Fruit fly (Drosophila melanogaster) whole organism, embryonic: ENCODE data around the gene CG9776.

Experiments used
- BEAF-32 ChIP-seq: fragments of 200-800 bp; sonication (Bioruptor generic); optimal IDR thresholded peaks from 3 replicates; lab custom pipeline; 2017; ENCODE audit warnings: missing biosample characterization, missing genetic modification characterization, mild to moderate bottlenecking, moderate library complexity, missing genetic modification reagents
- Bgb ChIP-seq: fragments of 200-800 bp; sonication (Bioruptor generic); IDR thresholded peaks from 2 replicates; pipeline ENCODE4 v1.3.6; 2022; ENCODE audit warnings: missing biosample characterization, missing genetic modification characterization; ENCODE audit not compliant: partially characterized antibody
- CG1024 ChIP-seq: fragments of 200-800 bp; sonication (Bioruptor generic); IDR thresholded peaks from 2 replicates; pipeline ENCODE4 v1.3.6; 2022; ENCODE audit warnings: missing biosample characterization, missing genetic modification characterization
- CG10431 ChIP-seq: fragments of 200-800 bp; sonication (Bioruptor generic); optimal IDR thresholded peaks from 3 replicates; lab custom pipeline; 2018; ENCODE audit warnings: missing biosample characterization, mild to moderate bottlenecking, missing genetic modification characterization
- CG12299 ChIP-seq: fragments of 200-800 bp; sonication (Bioruptor generic); optimal IDR thresholded peaks from 2 replicates; lab custom pipeline; 2018; ENCODE audit warnings: missing biosample characterization, mild to moderate bottlenecking, missing genetic modification characterization
- CG12942 ChIP-seq: fragments of 200-800 bp; sonication (Bioruptor generic); optimal IDR thresholded peaks from 3 replicates; lab custom pipeline; 2016; ENCODE audit warnings: missing biosample characterization, missing genetic modification characterization
- CG13287 ChIP-seq: fragments of 200-800 bp; sonication (Bioruptor generic); IDR thresholded peaks from 2 replicates; pipeline ENCODE4 v1.3.6; 2022; ENCODE audit warnings: missing biosample characterization, missing genetic modification characterization; ENCODE audit not compliant: partially characterized antibody
- CG15269 ChIP-seq: fragments of 200-800 bp; sonication (Bioruptor generic); optimal IDR thresholded peaks from 2 replicates; lab custom pipeline; 2018; ENCODE audit warnings: missing biosample characterization, mild to moderate bottlenecking, missing genetic modification characterization, moderate library complexity
- CG1529 ChIP-seq: fragments of 200-800 bp; sonication (Bioruptor generic); optimal IDR thresholded peaks from 3 replicates; lab custom pipeline; 2018; ENCODE audit warnings: missing biosample characterization, missing genetic modification characterization
- CG15696 ChIP-seq: fragments of 200-800 bp; sonication (Bioruptor generic); optimal IDR thresholded peaks from 2 replicates; lab custom pipeline; 2019; ENCODE audit warnings: missing biosample characterization, mild to moderate bottlenecking, missing genetic modification characterization, moderate library complexity
- CG1832 ChIP-seq: fragments of 200-800 bp; sonication (Bioruptor generic); optimal IDR thresholded peaks from 2 replicates; lab custom pipeline; 2017; ENCODE audit warnings: missing biosample characterization, mild to moderate bottlenecking, missing genetic modification characterization, inconsistent platforms
- CG2116 ChIP-seq: fragments of 200-800 bp; sonication (Bioruptor generic); optimal IDR thresholded peaks from 3 replicates; lab custom pipeline; 2018; ENCODE audit warnings: missing biosample characterization, mild to moderate bottlenecking, missing genetic modification characterization
- CG3281 ChIP-seq: fragments of 200-800 bp; sonication (Bioruptor generic); optimal IDR thresholded peaks from 3 replicates; lab custom pipeline; 2017; ENCODE audit warnings: missing biosample characterization, mild to moderate bottlenecking, missing genetic modification characterization
- CG33213 ChIP-seq: fragments of 200-800 bp; sonication (Bioruptor generic); optimal IDR thresholded peaks from 3 replicates; lab custom pipeline; 2016; ENCODE audit warnings: missing biosample characterization, missing genetic modification characterization
- CG3847 ChIP-seq: fragments of 200-800 bp; sonication (Bioruptor generic); IDR thresholded peaks from 2 replicates; pipeline ENCODE4 v1.3.6; 2022; ENCODE audit warnings: missing biosample characterization, missing genetic modification characterization
- CG3995 ChIP-seq: fragments of 200-800 bp; sonication (Bioruptor generic); optimal IDR thresholded peaks from 3 replicates; lab custom pipeline; 2016; ENCODE audit warnings: missing biosample characterization, missing genetic modification characterization
- CG6254 ChIP-seq: fragments of 200-800 bp; sonication (Bioruptor generic); optimal IDR thresholded peaks from 3 replicates; lab custom pipeline; 2017; ENCODE audit warnings: mild to moderate bottlenecking, missing biosample characterization, missing genetic modification reagents, missing genetic modification characterization
- CG7357 ChIP-seq: fragments of 200-800 bp; sonication (Bioruptor generic); IDR thresholded peaks from 3 replicates; pipeline ENCODE4 v1.3.6; 2022; ENCODE audit warnings: missing biosample characterization, missing genetic modification characterization
- CG8359 ChIP-seq: fragments of 200-800 bp; sonication (Bioruptor generic); optimal IDR thresholded peaks from 2 replicates; lab custom pipeline; 2017; ENCODE audit warnings: missing biosample characterization, mild to moderate bottlenecking, missing genetic modification characterization, borderline replicate concordance
- CG9215 ChIP-seq: fragments of 200-800 bp; sonication (Bioruptor generic); IDR thresholded peaks from 2 replicates; pipeline ENCODE4 v1.3.6; 2022; ENCODE audit warnings: missing biosample characterization, missing genetic modification characterization
- CG9932 ChIP-seq: fragments of 200-800 bp; sonication (Bioruptor generic); IDR thresholded peaks from 2 replicates; pipeline ENCODE4 v1.3.6; 2022; ENCODE audit warnings: missing biosample characterization, missing genetic modification characterization
- CTCF ChIP-seq: fragments of 200-800 bp; sonication (Bioruptor generic); optimal IDR thresholded peaks from 2 replicates; lab custom pipeline; 2017; ENCODE audit warnings: missing biosample characterization, mild to moderate bottlenecking, missing genetic modification characterization, moderate library complexity
- Dek ChIP-seq: fragments of 200-800 bp; sonication (Bioruptor generic); optimal IDR thresholded peaks from 3 replicates; lab custom pipeline; 2019; ENCODE audit warnings: missing biosample characterization, mild to moderate bottlenecking, missing genetic modification characterization, moderate library complexity
- Dfd ChIP-seq, 2 experiments: fragments of >200 bp; optimal IDR thresholded peaks; 2 replicates each; lab custom pipeline; 2017; ENCODE audit warnings: missing biosample characterization in 2 of 2, missing genetic modification characterization in 2 of 2
- Dll ChIP-seq: fragments of 200-800 bp; sonication (Bioruptor generic); IDR thresholded peaks from 4 replicates; pipeline ENCODE4 v1.3.6; 2022; ENCODE audit warnings: missing biosample characterization, missing genetic modification characterization; ENCODE audit not compliant: partially characterized antibody
- Fer3 ChIP-seq: fragments of 200-800 bp; sonication (Bioruptor generic); optimal IDR thresholded peaks from 2 replicates; lab custom pipeline; 2018; ENCODE audit warnings: missing biosample characterization, mild to moderate bottlenecking, missing genetic modification characterization, moderate library complexity
- HmgD ChIP-seq: fragments of 200-800 bp; sonication (Bioruptor generic); optimal IDR thresholded peaks from 3 replicates; lab custom pipeline; 2016; ENCODE audit warnings: missing biosample characterization, missing genetic modification characterization
- Kr ChIP-seq: fragments of 200-800 bp; sonication (Bioruptor generic); optimal IDR thresholded peaks from 2 replicates; lab custom pipeline; 2017; ENCODE audit warnings: missing biosample characterization, mild to moderate bottlenecking, missing genetic modification characterization
- Med ChIP-seq: fragments of 200-800 bp; sonication (Bioruptor generic); peaks from one replicate; lab custom pipeline; 2016; ENCODE audit warnings: missing biosample characterization, missing genetic modification characterization, mild to moderate bottlenecking, inconsistent platforms, moderate library complexity
- NK7.1 ChIP-seq: fragments of 200-800 bp; sonication (Bioruptor generic); optimal IDR thresholded peaks from 3 replicates; lab custom pipeline; 2016; ENCODE audit warnings: missing biosample characterization, missing genetic modification characterization
- Rfx ChIP-seq: fragments of 200-800 bp; sonication (Bioruptor generic); IDR thresholded peaks from 2 replicates; pipeline ENCODE4 v1.3.6; 2022; ENCODE audit warnings: missing biosample characterization, missing genetic modification characterization
- ara ChIP-seq: fragments of 200-800 bp; sonication (Bioruptor generic); IDR thresholded peaks from 2 replicates; pipeline ENCODE4 v1.3.6; 2022; ENCODE audit warnings: missing biosample characterization, missing genetic modification characterization
- ato ChIP-seq: fragments of 200-800 bp; sonication (Bioruptor generic); IDR thresholded peaks from 2 replicates; pipeline ENCODE4 v1.3.6; 2022; ENCODE audit warnings: missing biosample characterization, missing genetic modification characterization; ENCODE audit not compliant: partially characterized antibody
- az2 ChIP-seq: fragments of 200-800 bp; sonication (Bioruptor generic); optimal IDR thresholded peaks from 3 replicates; lab custom pipeline; 2016; ENCODE audit warnings: missing biosample characterization, missing genetic modification characterization
- bbx ChIP-seq: fragments of 200-800 bp; sonication (Bioruptor generic); IDR thresholded peaks from 2 replicates; pipeline ENCODE4 v1.3.6; 2022; ENCODE audit warnings: missing biosample characterization, missing genetic modification characterization; ENCODE audit not compliant: partially characterized antibody
- bsh ChIP-seq, 2 experiments: fragments of 200-800 bp; sonication (Bioruptor generic); optimal IDR thresholded peaks; 2 replicates each; lab custom pipeline; 2017 to 2018; ENCODE audit warnings: mild to moderate bottlenecking in 2 of 2, missing biosample characterization in 2 of 2, missing genetic modification characterization in 2 of 2, moderate library complexity in 1 of 2
- corto ChIP-seq: fragments of 200-800 bp; sonication (Bioruptor generic); optimal IDR thresholded peaks from 2 replicates; lab custom pipeline; 2016; ENCODE audit warnings: missing biosample characterization, mild to moderate bottlenecking, missing genetic modification characterization, moderate library complexity
- dmrt11E ChIP-seq: fragments of 200-800 bp; sonication (Bioruptor generic); optimal IDR thresholded peaks from 3 replicates; lab custom pipeline; 2018; ENCODE audit warnings: missing biosample characterization, mild to moderate bottlenecking, missing genetic modification characterization, moderate library complexity
- fu2 ChIP-seq: fragments of 200-800 bp; sonication (Bioruptor generic); optimal IDR thresholded peaks from 2 replicates; lab custom pipeline; 2016; ENCODE audit warnings: missing biosample characterization, missing genetic modification characterization
- gfzf ChIP-seq: fragments of 200-800 bp; sonication (Bioruptor generic); optimal IDR thresholded peaks from 2 replicates; lab custom pipeline; 2016; ENCODE audit warnings: missing biosample characterization, mild to moderate bottlenecking, missing genetic modification characterization, moderate library complexity
- jing ChIP-seq: fragments of 200-800 bp; sonication (Bioruptor generic); optimal IDR thresholded peaks from 2 replicates; lab custom pipeline; 2018; ENCODE audit warnings: missing biosample characterization, mild to moderate bottlenecking, missing genetic modification characterization
- klu ChIP-seq: fragments of 200-800 bp; sonication (Bioruptor generic); IDR thresholded peaks from 2 replicates; pipeline ENCODE4 v1.3.6; 2022; ENCODE audit warnings: missing biosample characterization, missing genetic modification characterization
- nerfin-2 ChIP-seq: fragments of 200-800 bp; sonication (Bioruptor generic); IDR thresholded peaks from 2 replicates; pipeline ENCODE4 v1.3.6; 2022; ENCODE audit warnings: missing biosample characterization, missing genetic modification characterization; ENCODE audit not compliant: partially characterized antibody
- p53 ChIP-seq: fragments of 200-800 bp; sonication (Bioruptor generic); optimal IDR thresholded peaks from 2 replicates; lab custom pipeline; 2016; ENCODE audit warnings: missing biosample characterization, missing genetic modification characterization
- prd ChIP-seq, 3 experiments: fragments of >200 bp in 2 of 3; fragments of 200-800 bp in 1 of 3; sonication (Bioruptor generic) in 1 of 3; optimal IDR thresholded peaks in 2 of 3; IDR thresholded peaks in 1 of 3; 2 replicates in 2 of 3; 3 replicates in 1 of 3; pipeline versions ENCODE4 v1.3.6 to Lab custom; 2017 to 2022; ENCODE audit warnings: missing biosample characterization in 1 of 3, missing genetic modification characterization in 1 of 3
- sr ChIP-seq: fragments of 200-800 bp; sonication (Bioruptor generic); IDR thresholded peaks from 3 replicates; pipeline ENCODE4 v1.3.6; 2022; ENCODE audit warnings: missing biosample characterization, missing genetic modification characterization
- ssp ChIP-seq: fragments of 200-800 bp; sonication (Bioruptor generic); IDR thresholded peaks from 2 replicates; pipeline ENCODE4 v1.3.6; 2022; ENCODE audit warnings: missing biosample characterization, missing genetic modification characterization

The CG9776 gene

dm6 chr3R:4333964-4334363 lies at the start of gene CG9776 (continued):
- TF ChIP-seq nerfin-2 (GFP tag; lab: Robert Waterston, UW): peak; percentile 95
- TF ChIP-seq az2: peak; percentile 62
- TF ChIP-seq HmgD (GFP tag; lab: Kevin White, UChicago): peak; percentile 85
- no peak for TF ChIP-seq CG8359 (GFP tag; lab: Kevin White, UChicago)
- TF ChIP-seq CG3847 (GFP tag; lab: Robert Waterston, UW): peak; percentile 42; the same call in 1 of the 2 replicates
- peak; percentile 40 for TF ChIP-seq CG12299 (tag; lab: Kevin White, UChicago)
- TF ChIP-seq fu2: peak; percentile 52
- peak; percentile 85 for TF ChIP-seq CG2116 (GFP tag; lab: Kevin White, UChicago)
- no peak; the same call in 1 of the 2 replicates for TF ChIP-seq klu (GFP tag; lab: Robert Waterston, UW)
- peak; percentile 49 for TF ChIP-seq NK7.1 (GFP tag; lab: Kevin White, UChicago)
- peak; percentile 56 for TF ChIP-seq CG12942
- TF ChIP-seq Dek (tag; lab: Kevin White, UChicago): no peak
- TF ChIP-seq sr (GFP tag; lab: Robert Waterston, UW): no peak
- TF ChIP-seq Bgb: peak; percentile 99
- peak; percentile 93 for TF ChIP-seq CG3995 (GFP tag; lab: Kevin White, UChicago)
- TF ChIP-seq prd (optimal IDR thresholded peaks at IDR 0.05; lab: Kevin White, UChicago): no peak
- TF ChIP-seq prd (GFP tag; IDR thresholded peaks at IDR 0.05; lab: Robert Waterston, UW): peak; percentile 54; the same call in 2 of the 3 replicates
- TF ChIP-seq CG33213: peak; percentile 86
- peak; percentile 84 for TF ChIP-seq Rfx (GFP tag; lab: Robert Waterston, UW)
- TF ChIP-seq dmrt11E: peak; percentile 65
- TF ChIP-seq bbx (GFP tag; lab: Robert Waterston, UW): peak; percentile 98
- TF ChIP-seq gfzf (GFP tag; lab: Kevin White, UChicago): peak; percentile 44
- peak; percentile 98 for TF ChIP-seq CG13287
- no peak for TF ChIP-seq CG3281 (GFP tag; lab: Kevin White, UChicago)
- TF ChIP-seq ato (GFP tag; lab: Robert Waterston, UW): peak; percentile 99
- peak; percentile 99 for TF ChIP-seq ssp
- TF ChIP-seq CG1529: no peak
- peak; percentile 53 for TF ChIP-seq CG15696 (tag; lab: Kevin White, UChicago)
- TF ChIP-seq ara: peak; percentile 63; the same call in 1 of the 2 replicates
- TF ChIP-seq, all 482 proteins: peak for 255

- TF ChIP-seq Med (GFP tag; lab: Kevin White, UChicago) (peak; percentile 39), CG1024 (GFP tag; lab: Robert Waterston, UW) (0 out of 2 replicates have a peak, but pooled peaks have one; percentile 9), Kr (GFP tag; lab: Kevin White, UChicago) (no peak)
Measured at dm6 chr3R:4382165-4382564, 48.3 kb upstream of the CG9776 start.

DNA sequence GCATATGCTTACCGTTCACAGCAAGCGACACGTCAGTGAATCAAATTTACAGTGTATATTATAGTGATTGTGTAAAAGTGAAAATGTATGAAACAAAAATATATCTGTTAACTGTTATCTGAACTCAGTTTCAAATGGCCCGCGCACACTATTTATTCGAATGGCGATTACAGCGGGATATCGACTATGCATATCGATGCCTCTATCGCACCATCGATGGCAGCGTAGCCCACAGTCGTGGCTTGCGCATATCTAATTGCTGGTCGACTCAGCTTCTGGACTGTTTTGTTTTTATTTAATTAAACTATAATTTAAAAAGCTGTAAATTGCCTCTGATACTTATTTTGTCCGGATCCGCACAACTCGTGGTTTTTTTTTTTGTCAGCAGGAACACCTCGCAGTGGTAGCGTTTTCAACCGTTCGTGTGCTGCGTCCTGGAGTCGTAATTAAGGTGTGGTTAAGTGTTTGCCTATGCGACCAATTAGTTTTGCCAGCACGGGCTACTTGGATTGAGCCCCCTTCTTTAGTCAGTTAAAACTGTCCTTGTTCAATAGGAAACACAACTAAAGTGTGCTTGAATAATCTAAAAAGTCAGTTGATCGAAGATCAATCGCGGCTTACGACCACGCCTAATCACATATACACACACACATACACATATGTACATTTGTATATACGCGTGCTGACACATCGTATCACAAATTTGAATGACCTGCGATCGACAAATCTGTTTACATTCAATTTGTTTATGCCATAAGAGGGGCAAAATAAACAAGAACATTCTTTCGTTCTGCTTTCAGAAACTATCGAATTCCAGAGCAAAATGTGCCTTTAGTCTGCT lies 47.4 kb upstream of the CG9776 start, which contains the start of gene Cont:
Gene Cont (plus strand): TSS at position 228 of the 841 bp plus-strand sequence.
- no peak for TF ChIP-seq p53 (GFP tag; lab: Kevin White, UChicago)
- TF ChIP-seq Fer3: no peak
- no peak for TF ChIP-seq CG10431 (GFP tag; lab: Kevin White, UChicago)
- no peak for TF ChIP-seq Dfd (GFP tag; optimal IDR thresholded peaks at IDR 0.05; lab: Kevin White, UChicago)
- TF ChIP-seq jing (GFP tag; lab: Kevin White, UChicago): no peak
- no peak for TF ChIP-seq CG7357 (GFP tag; lab: Robert Waterston, UW)
- no peak for TF ChIP-seq CG9215 (GFP tag; lab: Robert Waterston, UW)
- TF ChIP-seq Kr (GFP tag; lab: Kevin White, UChicago): no peak
- TF ChIP-seq Dll (GFP tag; lab: Robert Waterston, UW): peak; percentile 91
- no peak for TF ChIP-seq CG1832 (GFP tag; lab: Kevin White, UChicago)
- no peak for TF ChIP-seq bsh (GFP tag; optimal IDR thresholded peaks at IDR 0.05; lab: Kevin White, UChicago)
- TF ChIP-seq CG1024 (GFP tag; lab: Robert Waterston, UW): no peak
- no peak for TF ChIP-seq CTCF
- no peak for TF ChIP-seq CG6254
- peak; percentile 93 for TF ChIP-seq BEAF-32 (GFP tag; lab: Kevin White, UChicago)
- TF ChIP-seq CG9932: peak; percentile 46; the same call in 1 of the 2 replicates
- TF ChIP-seq corto (GFP tag; lab: Kevin White, UChicago): no peak
- no peak for TF ChIP-seq CG15269
